Fruit fly (Drosophila melanogaster) Kc167 (cell line): Measurements from ENCODE around the gene nrv1.

ENCODE experiments used
- Myc ChIP-seq: fragments of >200 bp; optimal IDR thresholded peaks from 2 replicates; lab custom pipeline; 2017; ENCODE audit warnings: missing external identifiers
- Sin3A ChIP-seq: fragments of >200 bp; optimal IDR thresholded peaks from 2 replicates; lab custom pipeline; 2018; ENCODE audit warnings: missing external identifiers
- psq ChIP-seq: fragments of >200 bp; optimal IDR thresholded peaks from 2 replicates; lab custom pipeline; 2017; ENCODE audit warnings: missing external identifiers
- ttk ChIP-seq: sonication (Bioruptor generic); optimal IDR thresholded peaks from 2 replicates; lab custom pipeline; 2017; ENCODE audit warnings: missing external identifiers

DNA sequence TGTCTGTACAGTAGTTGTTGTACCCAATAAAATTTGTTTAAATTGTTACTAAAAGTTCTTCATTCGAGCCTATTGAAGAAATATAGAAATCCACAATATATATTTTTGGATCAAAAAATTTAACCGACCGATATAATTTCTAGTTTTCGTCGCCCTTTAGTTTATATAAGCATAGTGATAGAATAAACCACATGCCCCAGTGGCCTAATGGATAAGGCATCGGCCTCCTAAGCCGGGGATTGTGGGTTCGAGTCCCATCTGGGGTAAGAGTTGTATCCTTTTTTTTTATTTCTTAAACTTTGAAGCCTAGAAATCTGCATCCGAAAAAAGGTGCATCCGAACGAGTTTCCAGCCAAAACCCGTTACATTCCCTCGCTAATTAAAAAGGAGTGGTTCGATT is 12.9 kb upstream of the nrv1 start:
- no peak for TF ChIP-seq psq (lab: Kevin White, UChicago)
- TF ChIP-seq ttk (lab: Kevin White, UChicago), result no peak
- TF ChIP-seq Myc (lab: Kevin White, UChicago), result no peak
- TF ChIP-seq Sin3A, result no peak
